Fruit fly (Drosophila melanogaster) whole organism, adult: Measurements from ENCODE around the gene CG17362.

Experiments
- CG14711 ChIP-seq: fragments of 200-800 bp; sonication (Bioruptor generic); optimal IDR thresholded peaks from 2 replicates; lab custom pipeline; 2018; ENCODE audit warnings: missing biosample characterization, mild to moderate bottlenecking, missing genetic modification characterization, moderate library complexity
- CG1620 ChIP-seq: fragments of 200-800 bp; sonication (Bioruptor generic); optimal IDR thresholded peaks from 2 replicates; lab custom pipeline; 2016; ENCODE audit warnings: missing biosample characterization, missing genetic modification characterization
- CG33017 ChIP-seq: fragments of 200-800 bp; sonication (Bioruptor generic); optimal IDR thresholded peaks from 2 replicates; lab custom pipeline; 2018; ENCODE audit warnings: missing biosample characterization, mild to moderate bottlenecking, missing genetic modification characterization, moderate library complexity
- CG7101 ChIP-seq: fragments of 200-800 bp; sonication (Bioruptor generic); optimal IDR thresholded peaks from 2 replicates; lab custom pipeline; 2018; ENCODE audit warnings: missing biosample characterization, mild to moderate bottlenecking, missing genetic modification characterization, moderate library complexity
- Crg-1 ChIP-seq: fragments of 200-800 bp; sonication (Bioruptor generic); optimal IDR thresholded peaks from 2 replicates; lab custom pipeline; 2016; ENCODE audit warnings: missing biosample characterization, missing genetic modification characterization
- Mnt ChIP-seq: fragments of 200-800 bp; sonication (Bioruptor generic); optimal IDR thresholded peaks from 2 replicates; lab custom pipeline; 2016; ENCODE audit warnings: missing biosample characterization, mild to moderate bottlenecking, missing genetic modification characterization
- bab1 ChIP-seq: fragments of 200-800 bp; sonication (Bioruptor generic); optimal IDR thresholded peaks from 3 replicates; lab custom pipeline; 2019; ENCODE audit warnings: missing biosample characterization, mild to moderate bottlenecking, missing genetic modification characterization, moderate library complexity
- cnc ChIP-seq, 2 experiments: fragments of >200 bp; optimal IDR thresholded peaks; 2 replicates each; lab custom pipeline; 2017
- kay ChIP-seq: fragments of 200-800 bp; sonication (Bioruptor generic); peaks from one replicate; lab custom pipeline; 2016; ENCODE audit warnings: missing biosample characterization, missing genetic modification characterization, borderline replicate concordance

dm6 chr3L:14004963-14005458 is 18.6 kb downstream of the CG17362 start:
- peak; percentile 96 for TF ChIP-seq kay (GFP tag; lab: Kevin White, UChicago)
- no peak for TF ChIP-seq cnc (optimal IDR thresholded peaks at IDR 0.05; lab: Kevin White, UChicago)
- TF ChIP-seq bab1 (GFP tag; lab: Kevin White, UChicago), result peak; percentile 94
- peak; percentile 99 for TF ChIP-seq CG33017
- TF ChIP-seq CG1620 (GFP tag; lab: Kevin White, UChicago), result peak; percentile 97
- peak; percentile 99 for TF ChIP-seq CG7101
- TF ChIP-seq Mnt (GFP tag; lab: Kevin White, UChicago), result peak; percentile 99
- TF ChIP-seq Crg-1 (GFP tag; lab: Kevin White, UChicago), result peak; percentile 98
- peak; percentile 97 for TF ChIP-seq CG14711 (tag; lab: Kevin White, UChicago)
